Worm (Caenorhabditis elegans): ENCODE results near the gene F31E3.12.

- TF ChIP-seq flt-1 (GFP tag; IDR thresholded peaks at IDR 0.05) = no peak
- TF ChIP-seq ztf-29 (GFP tag; IDR thresholded peaks at IDR 0.05) = no peak
- TF ChIP-seq klf-2 (GFP tag; conservative IDR thresholded peaks at IDR 0.05) = no peak
- TF ChIP-seq med-1 (GFP tag; optimal IDR thresholded peaks at IDR 0.05; ENCODE audit: insufficient read depth) = no peak
- TF ChIP-seq ztf-23 (GFP tag; IDR thresholded peaks at IDR 0.05) = no peak
- no peak for TF ChIP-seq T22C8.4 (GFP tag; IDR thresholded peaks at IDR 0.05)
- no peak for TF ChIP-seq ref-1 (GFP tag; conservative IDR thresholded peaks at IDR 0.05)
- TF ChIP-seq cog-1 (tag; optimal IDR thresholded peaks at IDR 0.05) = no peak
These were observed 7.2 kb upstream of the F31E3.12 start, which contains the start of the genes rpn-6.1 and F57B9.1 for ce11 chrIII:6961937-6962504.

Measured in whole organism, midembryonic.